Worm (Caenorhabditis elegans): ENCODE results near the gene clec-149.
A peak's percentile ranks its signal among the peaks of the same experiment; 100 is the strongest.

The clec-149 gene

ce11 chrIII:833711-834442 is 10.9 kb downstream of the clec-149 start (continued):
- TF ChIP-seq hrde-1 (tag; optimal IDR thresholded peaks at IDR 0.05; ENCODE audit: borderline replicate concordance) (no peak), B0019.2 (GFP tag; conservative IDR thresholded peaks at IDR 0.05) (no peak), akir-1 (GFP tag; optimal IDR thresholded peaks at IDR 0.05) (no peak), unc-130 (GFP tag; optimal IDR thresholded peaks at IDR 0.05) (no peak), lin-54 (GFP tag; optimal IDR thresholded peaks at IDR 0.05) (peak; percentile 60), chd-7 (tag; optimal IDR thresholded peaks at IDR 0.05) (peak; percentile 85), ztf-18 (tag; optimal IDR thresholded peaks at IDR 0.05) (peak; percentile 33), nfya-1 (tag; optimal IDR thresholded peaks at IDR 0.05; ENCODE audit: borderline replicate concordance, insufficient read depth) (no peak), lin-26 (GFP tag; IDR thresholded peaks at IDR 0.05) (peak; percentile 60; the same call in 1 of the 2 replicates), snpc-1.1 (tag; optimal IDR thresholded peaks at IDR 0.05; ENCODE audit: insufficient read depth) (no peak), ekl-4 (GFP tag; IDR thresholded peaks at IDR 0.05) (peak; percentile 81), madf-6 (GFP tag; IDR thresholded peaks at IDR 0.05) (no peak), aptf-3 (GFP tag; IDR thresholded peaks at IDR 0.05) (no peak), Y67H2A.10 (GFP tag; conservative IDR thresholded peaks at IDR 0.05) (no peak), ceh-40 (GFP tag; IDR thresholded peaks at IDR 0.05) (no peak), athp-1 (tag; optimal IDR thresholded peaks at IDR 0.05) (no peak), F39B2.1 (GFP tag; IDR thresholded peaks at IDR 0.05) (no peak), zfh-2 (GFP tag; conservative IDR thresholded peaks at IDR 0.05) (peak; percentile 92), hsf-1 (GFP tag; IDR thresholded peaks at IDR 0.05) (0 out of 2 replicates have a peak, but pooled peaks have one; percentile 37), mel-28 (tag; optimal IDR thresholded peaks at IDR 0.05; ENCODE audit: borderline replicate concordance) (no peak), aptf-2 (GFP tag; conservative IDR thresholded peaks at IDR 0.05) (no peak), ZK185.1 (tag; optimal IDR thresholded peaks at IDR 0.05; ENCODE audit: poor library complexity, severe bottlenecking) (peak; percentile 78), ama-1 (optimal IDR thresholded peaks at IDR 0.05) (peak; percentile 89), ama-1 (GFP tag; optimal IDR thresholded peaks at IDR 0.05) (peak in 1 of 2 experiments; percentile 37), ztf-26 (tag; optimal IDR thresholded peaks at IDR 0.05) (peak; percentile 92), sdz-38 (tag; optimal IDR thresholded peaks at IDR 0.05) (no peak), ceh-58 (GFP tag; IDR thresholded peaks at IDR 0.05) (no peak), nfyb-1 (GFP tag; IDR thresholded peaks at IDR 0.05) (peak; percentile 84), lsl-1 (GFP tag; optimal IDR thresholded peaks at IDR 0.05) (no peak), madf-10 (tag; optimal IDR thresholded peaks at IDR 0.05) (peak; percentile 77), C17E4.6 (GFP tag; IDR thresholded peaks at IDR 0.05) (no peak), F52B5.7 (tag; optimal IDR thresholded peaks at IDR 0.05) (peak; percentile 4), F55B11.4 (tag; optimal IDR thresholded peaks at IDR 0.05; ENCODE audit: borderline replicate concordance, insufficient read depth) (no peak), zim-3 (tag; optimal IDR thresholded peaks at IDR 0.05) (no peak), K12H6.12 (tag; optimal IDR thresholded peaks at IDR 0.05) (peak; percentile 86), nhr-179 (tag; optimal IDR thresholded peaks at IDR 0.05) (no peak), ztf-3 (GFP tag; optimal IDR thresholded peaks at IDR 0.05) (no peak), Y53G8AR.9 (GFP tag; conservative IDR thresholded peaks at IDR 0.05) (no peak; the same call in 1 of the 2 replicates), Y53F4B.3 (GFP tag; IDR thresholded peaks at IDR 0.05) (no peak), B0035.1 (tag; optimal IDR thresholded peaks at IDR 0.05) (peak; percentile 8), lir-1 (GFP tag; conservative IDR thresholded peaks at IDR 0.05) (peak; percentile 17; the same call in 1 of the 2 replicates), hlh-12 (tag; optimal IDR thresholded peaks at IDR 0.05) (no peak), fkh-3 (tag; optimal IDR thresholded peaks at IDR 0.05) (no peak), tbp1 (GFP tag; optimal IDR thresholded peaks at IDR 0.05) (peak; percentile 53), attf-3 (GFP tag; conservative IDR thresholded peaks at IDR 0.05) (peak; percentile 47; the same call in 1 of the 2 replicates), die-1 (tag; optimal IDR thresholded peaks at IDR 0.05) (peak; percentile 35)

Data from whole organism, young adult.